Fruit fly (Drosophila melanogaster) whole organism, embryonic: ENCODE measurements around the gene Jhbp5.

ENCODE experiments used
- Atf-2 ChIP-seq: fragments of 200-800 bp; sonication (Bioruptor generic); optimal IDR thresholded peaks from 2 replicates; lab custom pipeline; 2016; ENCODE audit warnings: missing biosample characterization, missing genetic modification characterization
- CG10431 ChIP-seq: fragments of 200-800 bp; sonication (Bioruptor generic); optimal IDR thresholded peaks from 3 replicates; lab custom pipeline; 2018; ENCODE audit warnings: missing biosample characterization, mild to moderate bottlenecking, missing genetic modification characterization
- CG11560 ChIP-seq: fragments of 200-800 bp; sonication (Bioruptor generic); IDR thresholded peaks from 3 replicates; pipeline ENCODE4 v1.3.6; 2022; ENCODE audit warnings: missing biosample characterization, missing genetic modification characterization
- CG12299 ChIP-seq: fragments of 200-800 bp; sonication (Bioruptor generic); optimal IDR thresholded peaks from 2 replicates; lab custom pipeline; 2018; ENCODE audit warnings: missing biosample characterization, mild to moderate bottlenecking, missing genetic modification characterization
- CG12391 ChIP-seq: fragments of 200-800 bp; sonication (Bioruptor generic); optimal IDR thresholded peaks from 3 replicates; lab custom pipeline; 2018; ENCODE audit warnings: missing biosample characterization, mild to moderate bottlenecking, missing genetic modification characterization, moderate library complexity
- CG12769 ChIP-seq: fragments of 200-800 bp; sonication (Bioruptor generic); optimal IDR thresholded peaks from 2 replicates; lab custom pipeline; 2019; ENCODE audit warnings: missing biosample characterization, mild to moderate bottlenecking, missing genetic modification characterization, moderate library complexity
- CG1602 ChIP-seq: fragments of 200-800 bp; sonication (Bioruptor generic); optimal IDR thresholded peaks from 3 replicates; lab custom pipeline; 2016; ENCODE audit warnings: missing biosample characterization, missing genetic modification characterization
- CG1603 ChIP-seq: fragments of 200-800 bp; sonication (Bioruptor generic); optimal IDR thresholded peaks from 2 replicates; lab custom pipeline; 2019; ENCODE audit warnings: missing biosample characterization, mild to moderate bottlenecking, missing genetic modification characterization, moderate library complexity
- CG17186 ChIP-seq: fragments of 200-800 bp; sonication (Bioruptor generic); optimal IDR thresholded peaks from 3 replicates; lab custom pipeline; 2017; ENCODE audit warnings: missing biosample characterization, missing genetic modification reagents, missing genetic modification characterization
- CG18262 ChIP-seq: fragments of 200-800 bp; optimal IDR thresholded peaks from 3 replicates; lab custom pipeline; 2019; ENCODE audit warnings: missing biosample characterization, mild to moderate bottlenecking, missing genetic modification characterization, moderate library complexity
- CG18619 ChIP-seq: fragments of 200-800 bp; sonication (Bioruptor generic); optimal IDR thresholded peaks from 3 replicates; lab custom pipeline; 2017; ENCODE audit warnings: missing biosample characterization, mild to moderate bottlenecking, missing genetic modification characterization
- CG32532 ChIP-seq: fragments of 200-800 bp; sonication (Bioruptor generic); IDR thresholded peaks from 2 replicates; pipeline ENCODE4 v1.3.6; 2022; ENCODE audit warnings: missing biosample characterization, missing genetic modification characterization
- CG34422 ChIP-seq: fragments of 200-800 bp; sonication (Bioruptor generic); IDR thresholded peaks from 3 replicates; pipeline ENCODE4 v1.3.6; 2022; ENCODE audit warnings: missing biosample characterization, missing genetic modification characterization
- CG3995 ChIP-seq: fragments of 200-800 bp; sonication (Bioruptor generic); optimal IDR thresholded peaks from 3 replicates; lab custom pipeline; 2016; ENCODE audit warnings: missing biosample characterization, missing genetic modification characterization
- CG4282 ChIP-seq: fragments of 200-800 bp; sonication (Bioruptor generic); optimal IDR thresholded peaks from 2 replicates; lab custom pipeline; 2016; ENCODE audit warnings: missing biosample characterization, missing genetic modification characterization
- CG43689 ChIP-seq: fragments of 200-800 bp; sonication (Bioruptor generic); IDR thresholded peaks from 2 replicates; pipeline ENCODE4 v1.3.6; 2022; ENCODE audit warnings: missing biosample characterization, missing genetic modification characterization
- CG6813 ChIP-seq: fragments of 200-800 bp; sonication (Bioruptor generic); optimal IDR thresholded peaks from 2 replicates; lab custom pipeline; 2017; ENCODE audit warnings: missing biosample characterization, missing genetic modification characterization, mild to moderate bottlenecking, moderate library complexity, missing genetic modification reagents
- CG7745 ChIP-seq: fragments of 200-800 bp; sonication (Bioruptor generic); optimal IDR thresholded peaks from 2 replicates; lab custom pipeline; 2018; ENCODE audit warnings: missing biosample characterization, mild to moderate bottlenecking, missing genetic modification characterization, moderate library complexity
- CG7987 ChIP-seq: fragments of 200-800 bp; sonication (Bioruptor generic); optimal IDR thresholded peaks from 2 replicates; lab custom pipeline; 2018; ENCODE audit warnings: missing biosample characterization, mild to moderate bottlenecking, missing genetic modification characterization, moderate library complexity
- CG9932 ChIP-seq: fragments of 200-800 bp; sonication (Bioruptor generic); IDR thresholded peaks from 2 replicates; pipeline ENCODE4 v1.3.6; 2022; ENCODE audit warnings: missing biosample characterization, missing genetic modification characterization
- CkIIα-i1 ChIP-seq: fragments of 200-800 bp; sonication (Bioruptor generic); IDR thresholded peaks from 2 replicates; pipeline ENCODE4 v1.3.6; 2022; ENCODE audit warnings: missing biosample characterization, missing genetic modification characterization
- D ChIP-seq, 2 experiments: fragments of 200-800 bp in 1 of 2; fragments of >200 bp in 1 of 2; sonication (Bioruptor generic) in 1 of 2; optimal IDR thresholded peaks; 2 replicates in 1 of 2; 3 replicates in 1 of 2; lab custom pipeline; 2017; ENCODE audit warnings: mild to moderate bottlenecking in 1 of 2, missing biosample characterization in 1 of 2, missing genetic modification characterization in 1 of 2, missing genetic modification reagents in 1 of 2
- Dip2 ChIP-seq: fragments of 200-800 bp; sonication (Bioruptor generic); IDR thresholded peaks from 2 replicates; pipeline ENCODE4 v1.3.6; 2022; ENCODE audit warnings: missing biosample characterization, missing genetic modification characterization
- H15 ChIP-seq: fragments of 200-800 bp; sonication (Bioruptor generic); IDR thresholded peaks from 3 replicates; pipeline ENCODE4 v1.3.6; 2022; ENCODE audit warnings: missing biosample characterization, missing genetic modification characterization
- HLH4C ChIP-seq: fragments of 200-800 bp; sonication (Bioruptor generic); IDR thresholded peaks from 3 replicates; pipeline ENCODE4 v1.3.6; 2022; ENCODE audit warnings: missing biosample characterization, missing genetic modification characterization; ENCODE audit not compliant: partially characterized antibody
- NK7.1 ChIP-seq: fragments of 200-800 bp; sonication (Bioruptor generic); optimal IDR thresholded peaks from 3 replicates; lab custom pipeline; 2016; ENCODE audit warnings: missing biosample characterization, missing genetic modification characterization
- ap ChIP-seq: fragments of 200-800 bp; sonication (Bioruptor generic); IDR thresholded peaks from 2 replicates; pipeline ENCODE4 v1.3.6; 2022; ENCODE audit warnings: missing biosample characterization, missing genetic modification characterization
- crc ChIP-seq: fragments of 200-800 bp; sonication (Bioruptor generic); optimal IDR thresholded peaks from 2 replicates; lab custom pipeline; 2016; ENCODE audit warnings: missing biosample characterization, missing genetic modification characterization
- danr ChIP-seq: fragments of 200-800 bp; sonication (Bioruptor generic); IDR thresholded peaks from 2 replicates; pipeline ENCODE4 v1.3.6; 2022; ENCODE audit warnings: missing biosample characterization, missing genetic modification characterization
- disco-r ChIP-seq: fragments of 200-800 bp; sonication (Bioruptor generic); optimal IDR thresholded peaks from 2 replicates; lab custom pipeline; 2016; ENCODE audit warnings: missing biosample characterization, missing genetic modification characterization
- eve ChIP-seq, 2 experiments: fragments of >200 bp; optimal IDR thresholded peaks; 2 replicates each; lab custom pipeline; 2017; ENCODE audit warnings: missing biosample characterization in 2 of 2, missing genetic modification characterization in 2 of 2
- fd64A ChIP-seq: fragments of 200-800 bp; sonication (Bioruptor generic); optimal IDR thresholded peaks from 3 replicates; lab custom pipeline; 2018; ENCODE audit warnings: missing biosample characterization, mild to moderate bottlenecking, missing genetic modification characterization
- gce ChIP-seq: fragments of 200-800 bp; sonication (Bioruptor generic); IDR thresholded peaks from 3 replicates; pipeline ENCODE4 v1.3.6; 2022; ENCODE audit warnings: missing biosample characterization, missing genetic modification characterization
- gcm ChIP-seq: fragments of 200-800 bp; sonication (Bioruptor generic); optimal IDR thresholded peaks from 2 replicates; lab custom pipeline; 2019; ENCODE audit warnings: missing biosample characterization, mild to moderate bottlenecking, missing genetic modification characterization, moderate library complexity
- gcm2 ChIP-seq: fragments of 200-800 bp; sonication (Bioruptor generic); optimal IDR thresholded peaks from 2 replicates; lab custom pipeline; 2016; ENCODE audit warnings: missing biosample characterization, missing genetic modification characterization
- gem ChIP-seq: fragments of 200-800 bp; sonication (Bioruptor generic); optimal IDR thresholded peaks from 2 replicates; lab custom pipeline; 2019; ENCODE audit warnings: missing biosample characterization, mild to moderate bottlenecking, missing genetic modification characterization, moderate library complexity
- hth ChIP-seq: fragments of >200 bp; optimal IDR thresholded peaks from 2 replicates; lab custom pipeline; 2017; ENCODE audit warnings: inconsistent platforms
- jing ChIP-seq: fragments of 200-800 bp; sonication (Bioruptor generic); optimal IDR thresholded peaks from 2 replicates; lab custom pipeline; 2018; ENCODE audit warnings: missing biosample characterization, mild to moderate bottlenecking, missing genetic modification characterization
- jumu ChIP-seq: fragments of 200-800 bp; sonication (Bioruptor generic); optimal IDR thresholded peaks from 3 replicates; lab custom pipeline; 2016; ENCODE audit warnings: missing biosample characterization, missing genetic modification characterization
- pnt ChIP-seq: fragments of 200-800 bp; sonication (Bioruptor generic); optimal IDR thresholded peaks from 3 replicates; lab custom pipeline; 2016; ENCODE audit warnings: missing biosample characterization, missing genetic modification characterization
- rib ChIP-seq: fragments of 200-800 bp; sonication (Bioruptor generic); IDR thresholded peaks from 2 replicates; pipeline ENCODE4 v1.3.6; 2022; ENCODE audit warnings: missing biosample characterization, missing genetic modification characterization
- run ChIP-seq: fragments of 200-800 bp; sonication (Bioruptor generic); optimal IDR thresholded peaks from 3 replicates; lab custom pipeline; 2018; ENCODE audit warnings: missing biosample characterization, mild to moderate bottlenecking, missing genetic modification characterization
- schlank ChIP-seq: fragments of 200-800 bp; sonication (Bioruptor generic); optimal IDR thresholded peaks from 2 replicates; lab custom pipeline; 2018; ENCODE audit warnings: missing biosample characterization, mild to moderate bottlenecking, missing genetic modification characterization
- sd ChIP-seq: fragments of 200-800 bp; sonication (Bioruptor generic); optimal IDR thresholded peaks from 3 replicates; lab custom pipeline; 2018; ENCODE audit warnings: missing biosample characterization, mild to moderate bottlenecking, missing genetic modification characterization, moderate library complexity
- sim ChIP-seq: fragments of 200-800 bp; sonication (Bioruptor generic); IDR thresholded peaks from 2 replicates; pipeline ENCODE4 v1.3.6; 2022; ENCODE audit warnings: missing biosample characterization, missing genetic modification characterization
- sob ChIP-seq: fragments of 200-800 bp; sonication (Bioruptor generic); IDR thresholded peaks from 2 replicates; pipeline ENCODE4 v1.3.6; 2022; ENCODE audit warnings: missing biosample characterization, missing genetic modification characterization
- sqz ChIP-seq: fragments of 200-800 bp; sonication (Bioruptor generic); optimal IDR thresholded peaks from 3 replicates; lab custom pipeline; 2018; ENCODE audit warnings: missing biosample characterization, mild to moderate bottlenecking, missing genetic modification characterization
- stwl ChIP-seq: fragments of 200-800 bp; sonication (Bioruptor generic); optimal IDR thresholded peaks from 3 replicates; lab custom pipeline; 2018; ENCODE audit warnings: missing biosample characterization, mild to moderate bottlenecking, missing genetic modification characterization, moderate library complexity
- sug ChIP-seq: fragments of 200-800 bp; optimal IDR thresholded peaks from 2 replicates; lab custom pipeline; 2019; ENCODE audit warnings: missing biosample characterization, mild to moderate bottlenecking, missing genetic modification characterization, moderate library complexity
- tna ChIP-seq: fragments of 200-800 bp; sonication (Bioruptor generic); IDR thresholded peaks from 2 replicates; pipeline ENCODE4 v1.3.6; 2022; ENCODE audit warnings: missing biosample characterization, missing genetic modification characterization; ENCODE audit not compliant: partially characterized antibody
- twi ChIP-seq: fragments of 200-800 bp; optimal IDR thresholded peaks from 2 replicates; lab custom pipeline; 2019; ENCODE audit warnings: missing biosample characterization, mild to moderate bottlenecking, missing genetic modification characterization, moderate library complexity
- z ChIP-seq: fragments of 200-800 bp; sonication (Bioruptor generic); IDR thresholded peaks from 3 replicates; pipeline ENCODE4 v1.3.6; 2022; ENCODE audit warnings: missing biosample characterization, missing genetic modification characterization

Jhbp5 gene

dm6 chr3R:16005943-16006342 lies 40.0 kb downstream of the Jhbp5 start (continued):
- TF ChIP-seq CG3995 (GFP tag; lab: Kevin White, UChicago) (no peak), CG6813 (peak; percentile 70), run (tag; lab: Kevin White, UChicago) (no peak), Atf-2 (GFP tag; lab: Kevin White, UChicago) (no peak), CG11560 (tag; lab: Robert Waterston, UW) (no peak), CG7987 (peak; percentile 74), sug (tag; lab: Kevin White, UChicago) (no peak), CG10431 (GFP tag; lab: Kevin White, UChicago) (peak; percentile 53), CG7745 (tag; lab: Kevin White, UChicago) (no peak), crc (peak; percentile 19), sd (tag; lab: Kevin White, UChicago) (no peak), z (no peak), jing (GFP tag; lab: Kevin White, UChicago) (no peak), Dip2 (GFP tag; lab: Robert Waterston, UW) (no peak), CG34422 (GFP tag; lab: Robert Waterston, UW) (no peak), rib (GFP tag; lab: Robert Waterston, UW) (no peak), disco-r (GFP tag; lab: Kevin White, UChicago) (no peak), CG1602 (GFP tag; lab: Kevin White, UChicago) (no peak), gce (GFP tag; lab: Robert Waterston, UW) (no peak), CG1603 (tag; lab: Kevin White, UChicago) (peak; percentile 52), sim (GFP tag; lab: Robert Waterston, UW) (no peak), CG4282 (GFP tag; lab: Kevin White, UChicago) (no peak), pnt (no peak), D (optimal IDR thresholded peaks at IDR 0.05; lab: Kevin White, UChicago) (no peak), D (GFP tag; optimal IDR thresholded peaks at IDR 0.05; lab: Kevin White, UChicago) (peak; percentile 16), stwl (tag; lab: Kevin White, UChicago) (no peak), HLH4C (GFP tag; lab: Robert Waterston, UW) (no peak), twi (tag; lab: Kevin White, UChicago) (no peak), sqz (peak; percentile 53), jumu (GFP tag; lab: Kevin White, UChicago) (no peak), CG9932 (GFP tag; lab: Robert Waterston, UW) (no peak), gcm (peak; percentile 33), CG12299 (peak; percentile 48), eve (GFP tag; optimal IDR thresholded peaks at IDR 0.05; lab: Kevin White, UChicago) (no peak), CG32532 (GFP tag; lab: Robert Waterston, UW) (no peak), danr (GFP tag; lab: Robert Waterston, UW) (no peak), sob (GFP tag; lab: Robert Waterston, UW) (no peak; the same call in 1 of the 2 replicates), CG43689 (GFP tag; lab: Robert Waterston, UW) (no peak), CkIIα-i1 (GFP tag; lab: Robert Waterston, UW) (no peak), hth (lab: Kevin White, UChicago) (no peak), CG12769 (peak; percentile 28), tna (GFP tag; lab: Robert Waterston, UW) (no peak), gcm2 (GFP tag; lab: Kevin White, UChicago) (no peak), fd64A (peak; percentile 73), gem (peak; percentile 60), CG17186 (GFP tag; lab: Kevin White, UChicago) (no peak), ap (GFP tag; lab: Robert Waterston, UW) (no peak), schlank (tag; lab: Kevin White, UChicago) (peak; percentile 44), CG12391 (tag; lab: Kevin White, UChicago) (peak; percentile 29), NK7.1 (GFP tag; lab: Kevin White, UChicago) (no peak), CG18262 (tag; lab: Kevin White, UChicago) (peak; percentile 32), H15 (GFP tag; lab: Robert Waterston, UW) (no peak), CG18619 (GFP tag; lab: Kevin White, UChicago) (peak; percentile 49)
